Fruit fly (Drosophila melanogaster) whole organism, embryonic: ENCODE results near the gene CG9328.

Source experiments
- CG10147 ChIP-seq: fragments of 200-800 bp; sonication (Bioruptor generic); optimal IDR thresholded peaks from 2 replicates; lab custom pipeline; 2019; ENCODE audit warnings: missing biosample characterization, mild to moderate bottlenecking, missing genetic modification characterization, moderate library complexity
- CG11093 ChIP-seq: fragments of 200-800 bp; sonication (Bioruptor generic); IDR thresholded peaks from 3 replicates; pipeline ENCODE4 v1.3.6; 2022; ENCODE audit warnings: missing biosample characterization, missing genetic modification characterization
- CG12155 ChIP-seq: fragments of 200-800 bp; sonication (Bioruptor generic); optimal IDR thresholded peaks from 3 replicates; lab custom pipeline; 2016; ENCODE audit warnings: missing biosample characterization, missing genetic modification characterization
- CG12942 ChIP-seq: fragments of 200-800 bp; sonication (Bioruptor generic); optimal IDR thresholded peaks from 3 replicates; lab custom pipeline; 2016; ENCODE audit warnings: missing biosample characterization, missing genetic modification characterization
- CG13775 ChIP-seq: fragments of 200-800 bp; sonication (Bioruptor generic); optimal IDR thresholded peaks from 3 replicates; lab custom pipeline; 2017; ENCODE audit warnings: missing biosample characterization, mild to moderate bottlenecking, missing genetic modification characterization
- CG13894 ChIP-seq: fragments of 200-800 bp; sonication (Bioruptor generic); optimal IDR thresholded peaks from 3 replicates; lab custom pipeline; 2018; ENCODE audit warnings: missing biosample characterization, mild to moderate bottlenecking, missing genetic modification characterization, moderate library complexity
- CG14014 ChIP-seq: fragments of 200-800 bp; sonication (Bioruptor generic); IDR thresholded peaks from 2 replicates; pipeline ENCODE4 v1.3.6; 2022; ENCODE audit warnings: missing biosample characterization, missing genetic modification characterization
- CG14050 ChIP-seq: fragments of 200-800 bp; sonication (Bioruptor generic); IDR thresholded peaks from 3 replicates; pipeline ENCODE4 v1.3.6; 2022; ENCODE audit warnings: missing biosample characterization, missing genetic modification characterization
- CG14441 ChIP-seq: fragments of 200-800 bp; sonication (Bioruptor generic); IDR thresholded peaks from 2 replicates; pipeline ENCODE4 v1.3.6; 2022; ENCODE audit warnings: missing biosample characterization, missing genetic modification characterization
- CG14860 ChIP-seq: fragments of 200-800 bp; sonication (Bioruptor generic); IDR thresholded peaks from 3 replicates; pipeline ENCODE4 v1.3.6; 2022; ENCODE audit warnings: missing biosample characterization, missing genetic modification characterization; ENCODE audit not compliant: partially characterized antibody
- CG15011 ChIP-seq: fragments of 200-800 bp; sonication (Bioruptor generic); optimal IDR thresholded peaks from 3 replicates; lab custom pipeline; 2018; ENCODE audit warnings: missing biosample characterization, mild to moderate bottlenecking, missing genetic modification characterization
- CG15073 ChIP-seq: fragments of 200-800 bp; sonication (Bioruptor generic); optimal IDR thresholded peaks from 2 replicates; lab custom pipeline; 2016; ENCODE audit warnings: missing biosample characterization, missing genetic modification characterization
- CG15269 ChIP-seq: fragments of 200-800 bp; sonication (Bioruptor generic); optimal IDR thresholded peaks from 2 replicates; lab custom pipeline; 2018; ENCODE audit warnings: missing biosample characterization, mild to moderate bottlenecking, missing genetic modification characterization, moderate library complexity
- CG16779 ChIP-seq: fragments of 200-800 bp; sonication (Bioruptor generic); IDR thresholded peaks from 2 replicates; pipeline ENCODE4 v1.3.6; 2022; ENCODE audit warnings: missing biosample characterization, missing genetic modification characterization
- CG16863 ChIP-seq: fragments of 200-800 bp; sonication (Bioruptor generic); optimal IDR thresholded peaks from 3 replicates; lab custom pipeline; 2016; ENCODE audit warnings: missing biosample characterization, missing genetic modification characterization
- CG18011 ChIP-seq: fragments of 200-800 bp; sonication (Bioruptor generic); optimal IDR thresholded peaks from 2 replicates; lab custom pipeline; 2017; ENCODE audit warnings: missing biosample characterization, missing genetic modification characterization, mild to moderate bottlenecking, moderate library complexity, missing genotype
- CG3847 ChIP-seq: fragments of 200-800 bp; sonication (Bioruptor generic); IDR thresholded peaks from 2 replicates; pipeline ENCODE4 v1.3.6; 2022; ENCODE audit warnings: missing biosample characterization, missing genetic modification characterization
- CG4617 ChIP-seq: fragments of 200-800 bp; sonication (Bioruptor generic); optimal IDR thresholded peaks from 3 replicates; lab custom pipeline; 2016; ENCODE audit warnings: missing biosample characterization, missing genetic modification characterization, borderline replicate concordance
- CG4730 ChIP-seq: fragments of 200-800 bp; sonication (Bioruptor generic); IDR thresholded peaks from 2 replicates; pipeline ENCODE4 v1.3.6; 2022; ENCODE audit warnings: missing biosample characterization, missing genetic modification characterization
- CG5953 ChIP-seq: fragments of 200-800 bp; sonication (Bioruptor generic); IDR thresholded peaks from 2 replicates; pipeline ENCODE4 v1.3.6; 2022; ENCODE audit warnings: missing biosample characterization, missing genetic modification characterization
- CG6654 ChIP-seq: fragments of 200-800 bp; sonication (Bioruptor generic); optimal IDR thresholded peaks from 2 replicates; lab custom pipeline; 2017; ENCODE audit warnings: missing biosample characterization, mild to moderate bottlenecking, missing genetic modification characterization
- Camta ChIP-seq: fragments of 200-800 bp; sonication (Bioruptor generic); optimal IDR thresholded peaks from 2 replicates; lab custom pipeline; 2016; ENCODE audit warnings: missing biosample characterization, missing genetic modification characterization
- E2f1 ChIP-seq: fragments of 200-800 bp; sonication (Bioruptor generic); IDR thresholded peaks from 2 replicates; pipeline ENCODE4 v1.3.6; 2022; ENCODE audit warnings: missing biosample characterization, missing genetic modification characterization
- HHEX ChIP-seq: fragments of 200-800 bp; sonication (Bioruptor generic); optimal IDR thresholded peaks from 3 replicates; lab custom pipeline; 2017; ENCODE audit warnings: missing biosample characterization, mild to moderate bottlenecking, missing genetic modification characterization, missing genetic modification reagents
- HmgD ChIP-seq: fragments of 200-800 bp; sonication (Bioruptor generic); optimal IDR thresholded peaks from 3 replicates; lab custom pipeline; 2016; ENCODE audit warnings: missing biosample characterization, missing genetic modification characterization
- Hmx ChIP-seq: fragments of 200-800 bp; sonication (Bioruptor generic); optimal IDR thresholded peaks from 2 replicates; lab custom pipeline; 2016; ENCODE audit warnings: missing biosample characterization, missing genetic modification characterization
- Lpt ChIP-seq: fragments of >200 bp; optimal IDR thresholded peaks from 2 replicates; lab custom pipeline; 2018; ENCODE audit warnings: missing biosample characterization, missing genetic modification characterization
- Med ChIP-seq: fragments of 200-800 bp; sonication (Bioruptor generic); peaks from one replicate; lab custom pipeline; 2016; ENCODE audit warnings: missing biosample characterization, missing genetic modification characterization, mild to moderate bottlenecking, inconsistent platforms, moderate library complexity
- NC2α ChIP-seq: fragments of 200-800 bp; sonication (Bioruptor generic); optimal IDR thresholded peaks from 2 replicates; lab custom pipeline; 2016; ENCODE audit warnings: missing biosample characterization, missing genetic modification characterization
- NfI ChIP-seq: fragments of 200-800 bp; sonication (Bioruptor generic); optimal IDR thresholded peaks from 3 replicates; lab custom pipeline; 2018; ENCODE audit warnings: missing biosample characterization, mild to moderate bottlenecking, missing genetic modification characterization, moderate library complexity
- Sry-β ChIP-seq: fragments of 200-800 bp; sonication (Bioruptor generic); optimal IDR thresholded peaks from 2 replicates; lab custom pipeline; 2018; ENCODE audit warnings: missing biosample characterization, mild to moderate bottlenecking, missing genetic modification characterization, moderate library complexity
- Sry-δ ChIP-seq: fragments of 200-800 bp; sonication (Bioruptor generic); optimal IDR thresholded peaks from 2 replicates; lab custom pipeline; 2016; ENCODE audit warnings: missing biosample characterization, missing genetic modification characterization
- Xrp1 ChIP-seq: fragments of 200-800 bp; sonication (Bioruptor generic); IDR thresholded peaks from 2 replicates; pipeline ENCODE4 v1.3.6; 2022; ENCODE audit warnings: missing biosample characterization, missing genetic modification characterization
- chinmo ChIP-seq: fragments of 200-800 bp; sonication (Bioruptor generic); IDR thresholded peaks from 4 replicates; pipeline ENCODE4 v1.3.6; 2022; ENCODE audit warnings: missing biosample characterization, missing genetic modification characterization; ENCODE audit not compliant: partially characterized antibody
- crp ChIP-seq, 2 experiments: fragments of 200-800 bp; sonication (Bioruptor generic); optimal IDR thresholded peaks; 2 replicates in 1 of 2; 3 replicates in 1 of 2; lab custom pipeline; 2017; ENCODE audit warnings: missing biosample characterization in 2 of 2, missing genetic modification characterization in 2 of 2, mild to moderate bottlenecking in 1 of 2, moderate library complexity in 1 of 2
- fd96Cb ChIP-seq: fragments of 200-800 bp; sonication (Bioruptor generic); optimal IDR thresholded peaks from 2 replicates; lab custom pipeline; 2018; ENCODE audit warnings: missing biosample characterization, mild to moderate bottlenecking, missing genetic modification characterization, moderate library complexity
- fu2 ChIP-seq: fragments of 200-800 bp; sonication (Bioruptor generic); optimal IDR thresholded peaks from 2 replicates; lab custom pipeline; 2016; ENCODE audit warnings: missing biosample characterization, missing genetic modification characterization
- gce ChIP-seq: fragments of 200-800 bp; sonication (Bioruptor generic); IDR thresholded peaks from 3 replicates; pipeline ENCODE4 v1.3.6; 2022; ENCODE audit warnings: missing biosample characterization, missing genetic modification characterization
- gro ChIP-seq: fragments of 200-800 bp; sonication (Bioruptor generic); optimal IDR thresholded peaks from 2 replicates; lab custom pipeline; 2016; ENCODE audit warnings: missing biosample characterization, missing genetic modification characterization
- hbn ChIP-seq: fragments of 200-800 bp; sonication (Bioruptor generic); IDR thresholded peaks from 2 replicates; pipeline ENCODE4 v1.3.6; 2022; ENCODE audit warnings: missing biosample characterization, missing genetic modification characterization; ENCODE audit not compliant: partially characterized antibody
- ind ChIP-seq: fragments of 200-800 bp; sonication (Bioruptor generic); optimal IDR thresholded peaks from 3 replicates; lab custom pipeline; 2016; ENCODE audit warnings: missing biosample characterization, missing genetic modification characterization
- insv ChIP-seq, 2 experiments: fragments of 200-800 bp; sonication (Bioruptor generic); optimal IDR thresholded peaks; 3 replicates each; lab custom pipeline; 2016 to 2018; ENCODE audit warnings: missing biosample characterization in 2 of 2, missing genetic modification characterization in 2 of 2
- nau ChIP-seq: fragments of 200-800 bp; sonication (Bioruptor generic); optimal IDR thresholded peaks from 3 replicates; lab custom pipeline; 2017; ENCODE audit warnings: missing biosample characterization, mild to moderate bottlenecking, missing genetic modification characterization, missing genetic modification reagents
- pnt ChIP-seq: fragments of 200-800 bp; sonication (Bioruptor generic); optimal IDR thresholded peaks from 3 replicates; lab custom pipeline; 2016; ENCODE audit warnings: missing biosample characterization, missing genetic modification characterization
- schlank ChIP-seq: fragments of 200-800 bp; sonication (Bioruptor generic); optimal IDR thresholded peaks from 2 replicates; lab custom pipeline; 2018; ENCODE audit warnings: missing biosample characterization, mild to moderate bottlenecking, missing genetic modification characterization
- tap ChIP-seq: fragments of 200-800 bp; optimal IDR thresholded peaks from 3 replicates; lab custom pipeline; 2019; ENCODE audit warnings: missing biosample characterization, mild to moderate bottlenecking, missing genetic modification characterization, moderate library complexity
- tio ChIP-seq: fragments of 200-800 bp; sonication (Bioruptor generic); optimal IDR thresholded peaks from 2 replicates; lab custom pipeline; 2017; ENCODE audit warnings: missing biosample characterization, missing genetic modification characterization, inconsistent platforms
- vnd ChIP-seq: fragments of 200-800 bp; sonication (Bioruptor generic); IDR thresholded peaks from 3 replicates; pipeline ENCODE4 v1.3.6; 2022; ENCODE audit warnings: missing biosample characterization, missing genetic modification characterization; ENCODE audit not compliant: partially characterized antibody
- vvl ChIP-seq: fragments of 200-800 bp; sonication (Bioruptor generic); IDR thresholded peaks from 2 replicates; pipeline ENCODE4 v1.3.6; 2022; ENCODE audit warnings: missing biosample characterization, missing genetic modification characterization
- zen ChIP-seq: fragments of 200-800 bp; sonication (Bioruptor generic); optimal IDR thresholded peaks from 3 replicates; lab custom pipeline; 2018; ENCODE audit warnings: missing biosample characterization, mild to moderate bottlenecking, missing genetic modification characterization, moderate library complexity

CG9328 gene

DNA sequence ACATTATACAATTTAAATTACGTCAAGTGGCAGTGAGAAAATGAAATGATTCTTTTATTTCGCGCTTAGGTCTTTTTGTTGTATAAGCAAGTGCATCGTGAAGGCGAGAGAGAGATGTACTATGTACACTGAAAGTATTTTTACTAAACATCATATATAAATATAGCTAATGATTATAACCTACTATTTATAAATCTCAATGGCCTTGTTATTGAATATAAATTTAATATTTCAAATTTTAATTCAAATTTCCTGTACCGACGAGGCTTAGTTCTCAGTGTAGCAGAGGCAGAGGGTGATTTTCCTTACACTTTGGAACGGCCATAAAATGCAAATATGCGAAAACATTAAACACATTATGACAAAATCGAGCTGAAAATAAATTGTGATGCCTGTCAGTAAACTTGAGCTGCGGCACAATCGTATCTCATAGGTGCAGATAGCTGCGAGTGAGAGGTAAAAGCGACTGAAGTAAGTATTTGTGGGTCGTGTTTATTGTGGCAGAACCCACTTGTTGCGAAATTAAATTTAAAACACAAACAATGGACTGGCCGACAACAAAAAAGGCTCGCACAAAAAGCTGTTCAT, 35.5 kb upstream of the CG9328 start (continued):
- peak; percentile 68 for TF ChIP-seq zen
- peak; percentile 48 for TF ChIP-seq CG15269
- no peak for TF ChIP-seq CG15011 (GFP tag; lab: Kevin White, UChicago)
- peak; percentile 56 for TF ChIP-seq Xrp1
- TF ChIP-seq nau (GFP tag; lab: Kevin White, UChicago): no peak
- TF ChIP-seq CG18011 (GFP tag; lab: Kevin White, UChicago): no peak
- no peak for TF ChIP-seq CG3847
- no peak for TF ChIP-seq schlank (tag; lab: Kevin White, UChicago)
- TF ChIP-seq gro: no peak
- TF ChIP-seq CG12155 (GFP tag; lab: Kevin White, UChicago): peak; percentile 9
- TF ChIP-seq E2f1 (GFP tag; lab: Robert Waterston, UW): no peak
- no peak for TF ChIP-seq NC2α (GFP tag; lab: Kevin White, UChicago)
- TF ChIP-seq CG4730 (GFP tag; lab: Robert Waterston, UW): no peak
- no peak for TF ChIP-seq hbn
- TF ChIP-seq Camta (GFP tag; lab: Kevin White, UChicago): no peak
- peak; percentile 31 for TF ChIP-seq CG12942 (GFP tag; lab: Kevin White, UChicago)
- TF ChIP-seq HmgD (GFP tag; lab: Kevin White, UChicago): no peak
- peak; percentile 44 for TF ChIP-seq fd96Cb
- no peak for TF ChIP-seq CG11093
- TF ChIP-seq CG16779 (GFP tag; lab: Robert Waterston, UW): no peak
- TF ChIP-seq CG6654 (GFP tag; lab: Kevin White, UChicago): no peak
- no peak for TF ChIP-seq HHEX (GFP tag; lab: Kevin White, UChicago)
- no peak for TF ChIP-seq CG16863 (GFP tag; lab: Kevin White, UChicago)
- TF ChIP-seq CG14441 (GFP tag; lab: Robert Waterston, UW): peak; percentile 66
- peak; percentile 22 for TF ChIP-seq CG10147
- peak; percentile 28 for TF ChIP-seq tio (GFP tag; lab: Kevin White, UChicago)
- no peak for TF ChIP-seq crp (GFP tag; optimal IDR thresholded peaks at IDR 0.05; lab: Kevin White, UChicago)
- TF ChIP-seq insv (GFP tag; optimal IDR thresholded peaks at IDR 0.05; lab: Kevin White, UChicago): no peak
- TF ChIP-seq CG15073: no peak
- no peak for TF ChIP-seq Hmx (GFP tag; lab: Kevin White, UChicago)
- TF ChIP-seq CG13894 (tag; lab: Kevin White, UChicago): no peak
- TF ChIP-seq tap (tag; lab: Kevin White, UChicago): peak; percentile 49
- TF ChIP-seq Sry-β (GFP tag; lab: Kevin White, UChicago): no peak
- no peak for TF ChIP-seq vnd (GFP tag; lab: Robert Waterston, UW)
- TF ChIP-seq CG13775 (GFP tag; lab: Kevin White, UChicago): peak; percentile 37
- TF ChIP-seq CG14860 (GFP tag; lab: Robert Waterston, UW): no peak
- TF ChIP-seq ind: peak; percentile 33
- TF ChIP-seq CG4617: no peak
- peak; percentile 28; the same call in 1 of the 3 replicates for TF ChIP-seq CG14050 (GFP tag; lab: Robert Waterston, UW)
- TF ChIP-seq Lpt (GFP tag; lab: Kevin White, UChicago): no peak
- no peak for TF ChIP-seq CG5953 (GFP tag; lab: Robert Waterston, UW)
- TF ChIP-seq vvl: peak; percentile 78
- no peak for TF ChIP-seq Sry-δ (GFP tag; lab: Kevin White, UChicago)
- TF ChIP-seq Med (GFP tag; lab: Kevin White, UChicago): peak; percentile 16
- TF ChIP-seq fu2: no peak
- TF ChIP-seq chinmo (GFP tag; lab: Robert Waterston, UW): no peak
- no peak for TF ChIP-seq pnt (GFP tag; lab: Kevin White, UChicago)
- no peak for TF ChIP-seq gce (GFP tag; lab: Robert Waterston, UW)
- no peak for TF ChIP-seq NfI (GFP tag; lab: Kevin White, UChicago)
- TF ChIP-seq CG14014 (GFP tag; lab: Robert Waterston, UW): 0 out of 2 replicates have a peak, but pooled peaks have one; percentile 37
